Worm (Caenorhabditis elegans) whole organism, dauer: Measurements from ENCODE around the gene eelo-2.

Source experiments
- unc-62 ChIP-seq: sonication (generic microtip); optimal IDR thresholded peaks from 2 replicates; lab custom pipeline; 2017; ENCODE audit warnings: missing biosample characterization, missing genetic modification reagents, missing genetic modification characterization

Gene eelo-2

DNA sequence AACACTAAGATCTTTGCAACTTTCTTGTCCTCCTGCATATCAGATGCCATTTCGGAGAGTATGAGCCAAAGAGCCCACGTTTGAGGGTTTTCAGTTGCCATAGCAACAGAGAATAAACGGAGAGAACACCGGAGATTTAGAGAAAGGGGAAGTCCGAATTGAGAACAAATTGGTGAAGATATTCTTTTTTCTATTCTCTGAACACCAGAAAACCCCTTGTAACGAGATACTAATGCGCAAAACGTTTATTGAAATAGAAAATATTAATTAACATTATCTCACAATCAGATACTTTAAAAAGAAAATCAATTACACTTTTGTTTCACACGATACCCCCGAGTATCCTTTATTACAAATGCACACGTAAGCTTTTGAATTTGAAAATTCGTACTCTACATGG is 52.0 kb downstream of the eelo-2 start, which contains the start of gene ifta-2:
Gene ifta-2 (minus strand): TSS at position 101 of the 400 bp plus-strand sequence.
- no peak for TF ChIP-seq unc-62 (GFP tag; lab: Kevin White, UChicago)
